Worm (Caenorhabditis elegans) whole organism, midembryonic: ENCODE data around the gene col-42.

Experiments
- T22C8.4 ChIP-seq: fragments of 200-800 bp; sonication (Bioruptor generic); IDR thresholded peaks from 2 replicates; pipeline ENCODE4 v1.3.6; 2022; ENCODE audit warnings: missing genetic modification characterization, missing compliant biosample characterization
- cog-1 ChIP-seq: sonication (generic microtip); optimal IDR thresholded peaks from 2 replicates; lab custom pipeline; 2016; ENCODE audit warnings: missing genetic modification characterization, missing compliant biosample characterization
- flt-1 ChIP-seq: fragments of 200-800 bp; sonication (Bioruptor generic); IDR thresholded peaks from 2 replicates; pipeline ENCODE4 v1.3.6; 2022; ENCODE audit warnings: missing genetic modification characterization, missing compliant biosample characterization
- klf-2 ChIP-seq: fragments of 200-800 bp; sonication (Bioruptor generic); conservative IDR thresholded peaks from 2 replicates; pipeline ENCODE4 v1.3.6; 2022; ENCODE audit warnings: missing genetic modification reagents, missing genetic modification characterization, missing compliant biosample characterization
- med-1 ChIP-seq: sonication (generic microtip); optimal IDR thresholded peaks from 2 replicates; lab custom pipeline; 2017; ENCODE audit warnings: missing genetic modification characterization, mild to moderate bottlenecking, missing compliant biosample characterization, antibody characterized with exemption, missing genetic modification reagents; ENCODE audit not compliant: insufficient read depth
- ref-1 ChIP-seq: fragments of 200-800 bp; sonication (Bioruptor generic); conservative IDR thresholded peaks from 2 replicates; pipeline ENCODE4 v1.3.6; 2022; ENCODE audit warnings: missing genetic modification reagents, missing genetic modification characterization, missing compliant biosample characterization
- tab-1 ChIP-seq: fragments of 200-800 bp; sonication (Bioruptor generic); IDR thresholded peaks from 2 replicates; pipeline ENCODE4 v1.3.6; 2022; ENCODE audit warnings: missing genetic modification characterization, missing compliant biosample characterization
- ztf-23 ChIP-seq: fragments of 200-800 bp; sonication (Bioruptor generic); IDR thresholded peaks from 2 replicates; pipeline ENCODE4 v1.3.6; 2022; ENCODE audit warnings: missing genetic modification reagents, missing genetic modification characterization, missing compliant biosample characterization
- ztf-29 ChIP-seq: fragments of 200-800 bp; sonication (Bioruptor generic); IDR thresholded peaks from 2 replicates; pipeline ENCODE4 v1.3.6; 2022; ENCODE audit warnings: missing genetic modification reagents, missing genetic modification characterization, missing compliant biosample characterization

col-42 gene

ce11 chrV:18628907-18629306, 9.4 kb upstream of the col-42 start:
- TF ChIP-seq cog-1 (tag; lab: Kevin White, UChicago) (no peak), flt-1 (no peak), ref-1 (no peak), klf-2 (no peak), ztf-29 (GFP tag; lab: Robert Waterston, UW) (no peak), ztf-23 (GFP tag; lab: Robert Waterston, UW) (no peak), T22C8.4 (peak; percentile 76), med-1 (GFP tag; lab: Kevin White, UChicago) (no peak), tab-1 (GFP tag; lab: Robert Waterston, UW) (no peak)

ce11 chrV:18631966-18632531, 6.2 kb upstream of the col-42 start:
- TF ChIP-seq T22C8.4 (peak; percentile 90), cog-1 (tag; lab: Kevin White, UChicago) (no peak)

ce11 chrV:18636248-18636647, 2.0 kb upstream of the col-42 start, which contains the start of gene egas-3:
egas-3 (minus strand) TSS chrV:18636348.
- TF ChIP-seq T22C8.4 (no peak), ztf-23 (GFP tag; lab: Robert Waterston, UW) (no peak)

- TF ChIP-seq ztf-23 (GFP tag; lab: Robert Waterston, UW) (no peak), ztf-29 (GFP tag; lab: Robert Waterston, UW) (peak; percentile 51; the same call in 1 of the 2 replicates)
Observed at ce11 chrV:18637544-18638366, 529 bp upstream of the col-42 start.

- TF ChIP-seq ztf-23 (GFP tag; lab: Robert Waterston, UW) (peak; percentile 5; the same call in 1 of the 2 replicates), ztf-29 (GFP tag; lab: Robert Waterston, UW) (no peak)
Observed at ce11 chrV:18639074-18639473, 790 bp downstream of the col-42 start.

ce11 chrV:18639601-18640354, 1.5 kb downstream of the col-42 start, which contains the start of gene egas-1:
egas-1 (plus strand) TSS chrV:18640304.
- TF ChIP-seq ref-1 (no peak), ztf-29 (GFP tag; lab: Robert Waterston, UW) (peak; percentile 27; the same call in 1 of the 2 replicates), med-1 (GFP tag; lab: Kevin White, UChicago) (no peak)

- TF ChIP-seq klf-2, result no peak
- TF ChIP-seq T22C8.4, result peak; percentile 74
Observed at ce11 chrV:18644258-18644657, 6.0 kb downstream of the col-42 start.

- TF ChIP-seq flt-1 (no peak), ztf-29 (GFP tag; lab: Robert Waterston, UW) (no peak), ref-1 (no peak), tab-1 (GFP tag; lab: Robert Waterston, UW) (no peak), cog-1 (tag; lab: Kevin White, UChicago) (no peak), klf-2 (no peak), med-1 (GFP tag; lab: Kevin White, UChicago) (no peak)
Observed at ce11 chrV:18650043-18650442, 11.8 kb downstream of the col-42 start, which contains the start of gene egas-2. egas-2 (plus strand) TSS chrV:18650343.

- TF ChIP-seq med-1 (GFP tag; lab: Kevin White, UChicago), result no peak
- TF ChIP-seq ztf-29 (GFP tag; lab: Robert Waterston, UW), result 0 out of 2 replicates have a peak, but pooled peaks have one; percentile 7
Observed at ce11 chrV:18656363-18656762, 18.1 kb downstream of the col-42 start.

- TF ChIP-seq flt-1 (no peak), ztf-29 (GFP tag; lab: Robert Waterston, UW) (no peak), ztf-23 (GFP tag; lab: Robert Waterston, UW) (no peak), med-1 (GFP tag; lab: Kevin White, UChicago) (no peak), T22C8.4 (no peak), ref-1 (no peak), tab-1 (GFP tag; lab: Robert Waterston, UW) (no peak), klf-2 (no peak), cog-1 (tag; lab: Kevin White, UChicago) (no peak)
Observed at ce11 chrV:18657391-18657790, 19.1 kb downstream of the col-42 start.

- TF ChIP-seq flt-1, result no peak
- TF ChIP-seq klf-2, result no peak
- TF ChIP-seq T22C8.4, result no peak
- no peak for TF ChIP-seq med-1 (GFP tag; lab: Kevin White, UChicago)
- TF ChIP-seq ztf-29 (GFP tag; lab: Robert Waterston, UW), result no peak
- TF ChIP-seq cog-1 (tag; lab: Kevin White, UChicago), result no peak
- no peak for TF ChIP-seq tab-1 (GFP tag; lab: Robert Waterston, UW)
- no peak for TF ChIP-seq ref-1
- TF ChIP-seq ztf-23 (GFP tag; lab: Robert Waterston, UW), result no peak
Observed at ce11 chrV:18658914-18659313, 20.6 kb downstream of the col-42 start.
